Worm (Caenorhabditis elegans) whole organism, L3 larva: Measurements from ENCODE around the gene C50B6.7.

ENCODE experiments used
- ceh-28 ChIP-seq: fragments of 150-350 bp; optimal IDR thresholded peaks from 2 replicates; lab custom pipeline; 2014; ENCODE audit warnings: missing biosample characterization, missing genetic modification reagents, missing genetic modification characterization
- elt-2 ChIP-seq: sonication (generic microtip); optimal IDR thresholded peaks from 2 replicates; lab custom pipeline; 2016; ENCODE audit warnings: missing genetic modification reagents, mild to moderate bottlenecking, missing genetic modification characterization, missing compliant biosample characterization
- fos-1 ChIP-seq: fragments of 150-350 bp; optimal IDR thresholded peaks from 2 replicates; lab custom pipeline; 2014; ENCODE audit warnings: missing biosample characterization, missing genetic modification characterization
- nhr-12 ChIP-seq: fragments of 150-350 bp; optimal IDR thresholded peaks from 2 replicates; lab custom pipeline; 2014; ENCODE audit warnings: missing biosample characterization, missing genetic modification characterization
- nhr-28 ChIP-seq: fragments of 150-350 bp; optimal IDR thresholded peaks from 2 replicates; lab custom pipeline; 2014; ENCODE audit warnings: missing biosample characterization, missing genetic modification characterization
- skn-1 ChIP-seq: fragments of 150-350 bp; optimal IDR thresholded peaks from 2 replicates; lab custom pipeline; 2014; ENCODE audit warnings: missing biosample characterization, missing genetic modification characterization

ce11 chrV:13295859-13296258 is 28.9 kb downstream of the C50B6.7 start, which contains the start of gene uig-1:
- TF ChIP-seq fos-1 (tag; lab: Kevin White, UChicago) (no peak), elt-2 (no peak), skn-1 (tag; lab: Kevin White, UChicago) (no peak), nhr-12 (no peak), ceh-28 (tag; lab: Kevin White, UChicago) (no peak), nhr-28 (tag; lab: Kevin White, UChicago) (no peak)
